Worm (Caenorhabditis elegans) whole organism, mixed stage, embryonic: ENCODE data around the gene ZK899.6.

Experiments used
- blmp-1 ChIP-seq: fragments of 150-350 bp; optimal IDR thresholded peaks from 2 replicates; lab custom pipeline; 2014; ENCODE audit warnings: missing biosample characterization, missing genetic modification characterization
- ceh-83 ChIP-seq: fragments of 200-800 bp; sonication (Bioruptor generic); optimal IDR thresholded peaks from 2 replicates; lab custom pipeline; 2018; ENCODE audit warnings: mild to moderate bottlenecking, missing genetic modification characterization, missing compliant biosample characterization
- elt-1 ChIP-seq: sonication (generic microtip); optimal IDR thresholded peaks from 2 replicates; lab custom pipeline; 2017; ENCODE audit warnings: missing genetic modification characterization, mild to moderate bottlenecking, missing compliant biosample characterization, antibody characterized with exemption, moderate library complexity, borderline replicate concordance; ENCODE audit not compliant: insufficient read depth
- ham-2 ChIP-seq: fragments of 200-800 bp; sonication (Bioruptor generic); optimal IDR thresholded peaks from 2 replicates; lab custom pipeline; 2018; ENCODE audit warnings: mild to moderate bottlenecking, missing genetic modification characterization, missing compliant biosample characterization
- hlh-1 ChIP-seq: fragments of 150-350 bp; optimal IDR thresholded peaks from 2 replicates; lab custom pipeline; 2014; ENCODE audit warnings: missing biosample characterization, missing genetic modification reagents, missing genetic modification characterization
- lin-13 ChIP-seq: fragments of 150-350 bp; optimal IDR thresholded peaks from 2 replicates; lab custom pipeline; 2014; ENCODE audit warnings: missing biosample characterization, missing genetic modification characterization
- mep-1 ChIP-seq: fragments of 150-350 bp; optimal IDR thresholded peaks from 2 replicates; lab custom pipeline; 2017; ENCODE audit warnings: missing biosample characterization, missing genetic modification reagents, missing genetic modification characterization, inconsistent platforms
- nhr-237 ChIP-seq: fragments of 150-350 bp; optimal IDR thresholded peaks from 2 replicates; lab custom pipeline; 2014; ENCODE audit warnings: missing biosample characterization, missing genetic modification characterization
- nhr-28 ChIP-seq: fragments of 150-350 bp; optimal IDR thresholded peaks from 2 replicates; lab custom pipeline; 2014; ENCODE audit warnings: missing biosample characterization, missing genetic modification characterization
- nhr-76 ChIP-seq: sonication (generic microtip); optimal IDR thresholded peaks from 2 replicates; lab custom pipeline; 2017; ENCODE audit warnings: missing biosample characterization, missing genetic modification characterization
- pha-4 ChIP-seq: fragments of 150-350 bp; optimal IDR thresholded peaks from 2 replicates; lab custom pipeline; 2018; ENCODE audit warnings: missing biosample characterization, missing genetic modification reagents, missing genetic modification characterization
- sem-2 ChIP-seq: fragments of 200-800 bp; sonication (Bioruptor generic); optimal IDR thresholded peaks from 2 replicates; lab custom pipeline; 2018; ENCODE audit warnings: mild to moderate bottlenecking, missing genetic modification characterization, missing compliant biosample characterization
- unc-62 ChIP-seq: fragments of 150-350 bp; optimal IDR thresholded peaks from 2 replicates; lab custom pipeline; 2014; ENCODE audit warnings: missing biosample characterization, missing genetic modification reagents, missing genetic modification characterization

- TF ChIP-seq nhr-76 (tag; lab: Kevin White, UChicago) (no peak), nhr-237 (tag; lab: Kevin White, UChicago) (no peak), ceh-83 (GFP tag; lab: Kevin White, UChicago) (no peak), lin-13 (tag; lab: Kevin White, UChicago) (no peak), ham-2 (GFP tag; lab: Kevin White, UChicago) (no peak), mep-1 (tag; lab: Kevin White, UChicago) (no peak), nhr-28 (tag; lab: Kevin White, UChicago) (no peak), sem-2 (GFP tag; lab: Kevin White, UChicago) (no peak), elt-1 (no peak), blmp-1 (tag; lab: Kevin White, UChicago) (no peak), pha-4 (tag; lab: Kevin White, UChicago) (peak; percentile 19), hlh-1 (tag; lab: Kevin White, UChicago) (no peak), unc-62 (GFP tag; lab: Kevin White, UChicago) (no peak)
Observed at ce11 chrX:9504911-9505397, 41.8 kb downstream of the ZK899.6 start.
